Fruit fly (Drosophila melanogaster) whole organism, embryonic: ENCODE data around the gene ps.

Source experiments
- Abd-B ChIP-seq: fragments of 200-800 bp; sonication (Bioruptor generic); optimal IDR thresholded peaks from 2 replicates; lab custom pipeline; 2018; ENCODE audit warnings: missing biosample characterization, mild to moderate bottlenecking, missing genetic modification characterization, moderate library complexity
- Blimp-1 ChIP-seq: fragments of 200-800 bp; sonication (Bioruptor generic); optimal IDR thresholded peaks from 3 replicates; lab custom pipeline; 2018; ENCODE audit warnings: missing biosample characterization, missing genetic modification characterization, mild to moderate bottlenecking, moderate library complexity, missing genetic modification reagents
- CG12744 ChIP-seq: fragments of 200-800 bp; sonication (Bioruptor generic); optimal IDR thresholded peaks from 2 replicates; lab custom pipeline; 2016; ENCODE audit warnings: missing biosample characterization, missing genetic modification characterization
- CG12942 ChIP-seq: fragments of 200-800 bp; sonication (Bioruptor generic); optimal IDR thresholded peaks from 3 replicates; lab custom pipeline; 2016; ENCODE audit warnings: missing biosample characterization, missing genetic modification characterization
- CG13624 ChIP-seq: fragments of 200-800 bp; sonication (Bioruptor generic); optimal IDR thresholded peaks from 2 replicates; lab custom pipeline; 2016; ENCODE audit warnings: missing biosample characterization, missing genetic modification characterization
- CG13775 ChIP-seq: fragments of 200-800 bp; sonication (Bioruptor generic); optimal IDR thresholded peaks from 3 replicates; lab custom pipeline; 2017; ENCODE audit warnings: missing biosample characterization, mild to moderate bottlenecking, missing genetic modification characterization
- CG17802 ChIP-seq: fragments of 200-800 bp; sonication (Bioruptor generic); optimal IDR thresholded peaks from 2 replicates; lab custom pipeline; 2018; ENCODE audit warnings: missing biosample characterization, mild to moderate bottlenecking, missing genetic modification characterization, moderate library complexity
- CG1792 ChIP-seq: fragments of 200-800 bp; sonication (Bioruptor generic); optimal IDR thresholded peaks from 2 replicates; lab custom pipeline; 2016; ENCODE audit warnings: missing biosample characterization, missing genetic modification characterization
- CG2116 ChIP-seq: fragments of 200-800 bp; sonication (Bioruptor generic); optimal IDR thresholded peaks from 3 replicates; lab custom pipeline; 2018; ENCODE audit warnings: missing biosample characterization, mild to moderate bottlenecking, missing genetic modification characterization
- CG33557 ChIP-seq: fragments of 200-800 bp; sonication (Bioruptor generic); optimal IDR thresholded peaks from 2 replicates; lab custom pipeline; 2019; ENCODE audit warnings: missing biosample characterization, mild to moderate bottlenecking, missing genetic modification characterization, moderate library complexity
- CG43689 ChIP-seq: fragments of 200-800 bp; sonication (Bioruptor generic); IDR thresholded peaks from 2 replicates; pipeline ENCODE4 v1.3.6; 2022; ENCODE audit warnings: missing biosample characterization, missing genetic modification characterization
- CG7372 ChIP-seq: fragments of 200-800 bp; sonication (Bioruptor generic); IDR thresholded peaks from 2 replicates; pipeline ENCODE4 v1.3.6; 2022; ENCODE audit warnings: missing biosample characterization, missing genetic modification characterization
- CG7963 ChIP-seq: fragments of 200-800 bp; sonication (Bioruptor generic); IDR thresholded peaks from 3 replicates; pipeline ENCODE4 v1.3.6; 2022; ENCODE audit warnings: missing biosample characterization, missing genetic modification characterization; ENCODE audit not compliant: partially characterized antibody
- CG7987 ChIP-seq: fragments of 200-800 bp; sonication (Bioruptor generic); optimal IDR thresholded peaks from 2 replicates; lab custom pipeline; 2018; ENCODE audit warnings: missing biosample characterization, mild to moderate bottlenecking, missing genetic modification characterization, moderate library complexity
- Chrac-16 ChIP-seq: fragments of 200-800 bp; sonication (Bioruptor generic); optimal IDR thresholded peaks from 3 replicates; lab custom pipeline; 2016; ENCODE audit warnings: missing biosample characterization, missing genetic modification characterization
- CrebB ChIP-seq: fragments of 200-800 bp; sonication (Bioruptor generic); optimal IDR thresholded peaks from 3 replicates; lab custom pipeline; 2018; ENCODE audit warnings: missing biosample characterization, mild to moderate bottlenecking, missing genetic modification characterization
- D19A ChIP-seq: fragments of 200-800 bp; optimal IDR thresholded peaks from 3 replicates; lab custom pipeline; 2019; ENCODE audit warnings: missing biosample characterization, mild to moderate bottlenecking, missing genetic modification characterization, moderate library complexity
- HLH4C ChIP-seq: fragments of 200-800 bp; sonication (Bioruptor generic); IDR thresholded peaks from 3 replicates; pipeline ENCODE4 v1.3.6; 2022; ENCODE audit warnings: missing biosample characterization, missing genetic modification characterization; ENCODE audit not compliant: partially characterized antibody
- Med ChIP-seq: fragments of 200-800 bp; sonication (Bioruptor generic); peaks from one replicate; lab custom pipeline; 2016; ENCODE audit warnings: missing biosample characterization, missing genetic modification characterization, mild to moderate bottlenecking, inconsistent platforms, moderate library complexity
- NC2β ChIP-seq: fragments of 200-800 bp; sonication (Bioruptor generic); optimal IDR thresholded peaks from 2 replicates; lab custom pipeline; 2016; ENCODE audit warnings: missing biosample characterization, missing genetic modification characterization
- NFAT ChIP-seq: fragments of 200-800 bp; sonication (Bioruptor generic); IDR thresholded peaks from 2 replicates; pipeline ENCODE4 v1.3.6; 2022; ENCODE audit warnings: missing biosample characterization, missing genetic modification characterization
- Rx ChIP-seq: fragments of 200-800 bp; sonication (Bioruptor generic); IDR thresholded peaks from 2 replicates; pipeline ENCODE4 v1.3.6; 2022; ENCODE audit warnings: missing biosample characterization, missing genetic modification characterization
- Scr ChIP-seq: fragments of 200-800 bp; sonication (Bioruptor generic); IDR thresholded peaks from 2 replicates; pipeline ENCODE4 v1.3.6; 2022; ENCODE audit warnings: missing biosample characterization, missing genetic modification characterization; ENCODE audit not compliant: partially characterized antibody
- Sin3A ChIP-seq: fragments of >200 bp; optimal IDR thresholded peaks from 2 replicates; lab custom pipeline; 2018
- Six4 ChIP-seq: fragments of 200-800 bp; sonication (Bioruptor generic); optimal IDR thresholded peaks from 2 replicates; lab custom pipeline; 2016; ENCODE audit warnings: missing biosample characterization, missing genetic modification characterization
- Sox100B ChIP-seq: fragments of 200-800 bp; sonication (Bioruptor generic); optimal IDR thresholded peaks from 3 replicates; lab custom pipeline; 2018; ENCODE audit warnings: missing biosample characterization, mild to moderate bottlenecking, missing genetic modification characterization
- Sry-δ ChIP-seq: fragments of 200-800 bp; sonication (Bioruptor generic); optimal IDR thresholded peaks from 2 replicates; lab custom pipeline; 2016; ENCODE audit warnings: missing biosample characterization, missing genetic modification characterization
- Trl ChIP-seq, 3 experiments: fragments of >200 bp in 2 of 3; fragments of 200-800 bp in 1 of 3; sonication (Bioruptor generic) in 1 of 3; optimal IDR thresholded peaks; 2 replicates in 1 of 3; 3 replicates in 2 of 3; lab custom pipeline; 2016 to 2017; ENCODE audit warnings: missing biosample characterization in 1 of 3, missing genetic modification characterization in 1 of 3
- amos ChIP-seq: fragments of 200-800 bp; sonication (Bioruptor generic); IDR thresholded peaks from 2 replicates; pipeline ENCODE4 v1.3.6; 2022; ENCODE audit warnings: missing biosample characterization, missing genetic modification characterization; ENCODE audit not compliant: partially characterized antibody
- ara ChIP-seq: fragments of 200-800 bp; sonication (Bioruptor generic); IDR thresholded peaks from 2 replicates; pipeline ENCODE4 v1.3.6; 2022; ENCODE audit warnings: missing biosample characterization, missing genetic modification characterization
- cas ChIP-seq: fragments of 200-800 bp; sonication (Bioruptor generic); IDR thresholded peaks from 2 replicates; pipeline ENCODE4 v1.3.6; 2022; ENCODE audit warnings: missing biosample characterization, missing genetic modification characterization
- caup ChIP-seq: fragments of 200-800 bp; sonication (Bioruptor generic); optimal IDR thresholded peaks from 3 replicates; lab custom pipeline; 2017; ENCODE audit warnings: missing biosample characterization, mild to moderate bottlenecking, missing genetic modification characterization, moderate library complexity; ENCODE audit not compliant: severe bottlenecking
- da ChIP-seq: fragments of 200-800 bp; sonication (Bioruptor generic); optimal IDR thresholded peaks from 2 replicates; lab custom pipeline; 2016; ENCODE audit warnings: missing biosample characterization, missing genetic modification characterization
- dan ChIP-seq: fragments of 200-800 bp; sonication (Bioruptor generic); IDR thresholded peaks from 2 replicates; pipeline ENCODE4 v1.3.6; 2022; ENCODE audit warnings: missing biosample characterization, missing genetic modification characterization
- danr ChIP-seq: fragments of 200-800 bp; sonication (Bioruptor generic); IDR thresholded peaks from 2 replicates; pipeline ENCODE4 v1.3.6; 2022; ENCODE audit warnings: missing biosample characterization, missing genetic modification characterization
- grn ChIP-seq: fragments of 200-800 bp; sonication (Bioruptor generic); optimal IDR thresholded peaks from 3 replicates; lab custom pipeline; 2017; ENCODE audit warnings: missing biosample characterization, missing genetic modification characterization
- gro ChIP-seq: fragments of 200-800 bp; sonication (Bioruptor generic); optimal IDR thresholded peaks from 2 replicates; lab custom pipeline; 2016; ENCODE audit warnings: missing biosample characterization, missing genetic modification characterization
- kah ChIP-seq: fragments of 200-800 bp; sonication (Bioruptor generic); optimal IDR thresholded peaks from 2 replicates; lab custom pipeline; 2018; ENCODE audit warnings: missing biosample characterization, mild to moderate bottlenecking, missing genetic modification characterization
- luna ChIP-seq: fragments of 200-800 bp; sonication (Bioruptor generic); optimal IDR thresholded peaks from 2 replicates; lab custom pipeline; 2016; ENCODE audit warnings: missing biosample characterization, missing genetic modification characterization
- mirr ChIP-seq: fragments of 200-800 bp; sonication (Bioruptor generic); optimal IDR thresholded peaks from 3 replicates; lab custom pipeline; 2018; ENCODE audit warnings: missing biosample characterization, mild to moderate bottlenecking, missing genetic modification characterization
- odd ChIP-seq: fragments of 200-800 bp; sonication (Bioruptor generic); optimal IDR thresholded peaks from 2 replicates; lab custom pipeline; 2017; ENCODE audit warnings: missing biosample characterization, mild to moderate bottlenecking, missing genetic modification characterization
- p53 ChIP-seq: fragments of 200-800 bp; sonication (Bioruptor generic); optimal IDR thresholded peaks from 2 replicates; lab custom pipeline; 2016; ENCODE audit warnings: missing biosample characterization, missing genetic modification characterization
- run ChIP-seq: fragments of 200-800 bp; sonication (Bioruptor generic); optimal IDR thresholded peaks from 3 replicates; lab custom pipeline; 2018; ENCODE audit warnings: missing biosample characterization, mild to moderate bottlenecking, missing genetic modification characterization
- schlank ChIP-seq: fragments of 200-800 bp; sonication (Bioruptor generic); optimal IDR thresholded peaks from 2 replicates; lab custom pipeline; 2018; ENCODE audit warnings: missing biosample characterization, mild to moderate bottlenecking, missing genetic modification characterization
- sug ChIP-seq: fragments of 200-800 bp; optimal IDR thresholded peaks from 2 replicates; lab custom pipeline; 2019; ENCODE audit warnings: missing biosample characterization, mild to moderate bottlenecking, missing genetic modification characterization, moderate library complexity
- unpg ChIP-seq: fragments of 200-800 bp; sonication (Bioruptor generic); optimal IDR thresholded peaks from 3 replicates; lab custom pipeline; 2018; ENCODE audit warnings: missing biosample characterization, mild to moderate bottlenecking, missing genetic modification characterization, moderate library complexity
- usp ChIP-seq: fragments of >200 bp; optimal IDR thresholded peaks from 2 replicates; lab custom pipeline; 2017; ENCODE audit warnings: missing biosample characterization, missing genetic modification characterization
- wek ChIP-seq: fragments of 200-800 bp; sonication (Bioruptor generic); optimal IDR thresholded peaks from 3 replicates; lab custom pipeline; 2018; ENCODE audit warnings: missing biosample characterization, mild to moderate bottlenecking, missing genetic modification characterization, moderate library complexity
- yki ChIP-seq: fragments of >200 bp; optimal IDR thresholded peaks from 3 replicates; lab custom pipeline; 2018

ps gene

DNA sequence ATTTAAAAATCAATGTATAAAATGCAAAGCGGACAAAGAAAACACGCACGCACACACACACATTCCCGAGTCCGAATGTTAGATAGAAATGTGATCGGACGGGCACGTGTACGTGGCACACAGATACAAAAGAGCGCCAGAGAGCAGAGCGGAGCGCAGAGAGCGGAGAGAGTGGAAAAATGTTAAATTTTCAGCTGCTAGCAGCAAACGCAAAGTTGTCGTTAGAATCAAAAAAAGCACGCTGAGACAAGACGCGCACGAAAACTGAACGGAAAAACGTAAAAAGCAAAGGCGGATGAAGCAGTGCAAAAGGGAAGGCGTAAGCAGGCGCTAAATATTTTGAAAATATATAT is 1.5 kb downstream of the ps start (continued):
- TF ChIP-seq NC2β (GFP tag; lab: Kevin White, UChicago) (peak; percentile 31), da (no peak), CrebB (tag; lab: Kevin White, UChicago) (peak; percentile 16), amos (GFP tag; lab: Robert Waterston, UW) (no peak), dan (GFP tag; lab: Robert Waterston, UW) (no peak), Rx (GFP tag; lab: Robert Waterston, UW) (no peak), kah (GFP tag; lab: Kevin White, UChicago) (peak; percentile 79), CG7987 (GFP tag; lab: Kevin White, UChicago) (peak; percentile 28), mirr (GFP tag; lab: Kevin White, UChicago) (peak; percentile 77), p53 (no peak), CG13624 (peak; percentile 34), CG1792 (GFP tag; lab: Kevin White, UChicago) (peak; percentile 16), CG7963 (GFP tag; lab: Robert Waterston, UW) (no peak)
- TF ChIP-seq, all 482 proteins: peak for 64

DNA sequence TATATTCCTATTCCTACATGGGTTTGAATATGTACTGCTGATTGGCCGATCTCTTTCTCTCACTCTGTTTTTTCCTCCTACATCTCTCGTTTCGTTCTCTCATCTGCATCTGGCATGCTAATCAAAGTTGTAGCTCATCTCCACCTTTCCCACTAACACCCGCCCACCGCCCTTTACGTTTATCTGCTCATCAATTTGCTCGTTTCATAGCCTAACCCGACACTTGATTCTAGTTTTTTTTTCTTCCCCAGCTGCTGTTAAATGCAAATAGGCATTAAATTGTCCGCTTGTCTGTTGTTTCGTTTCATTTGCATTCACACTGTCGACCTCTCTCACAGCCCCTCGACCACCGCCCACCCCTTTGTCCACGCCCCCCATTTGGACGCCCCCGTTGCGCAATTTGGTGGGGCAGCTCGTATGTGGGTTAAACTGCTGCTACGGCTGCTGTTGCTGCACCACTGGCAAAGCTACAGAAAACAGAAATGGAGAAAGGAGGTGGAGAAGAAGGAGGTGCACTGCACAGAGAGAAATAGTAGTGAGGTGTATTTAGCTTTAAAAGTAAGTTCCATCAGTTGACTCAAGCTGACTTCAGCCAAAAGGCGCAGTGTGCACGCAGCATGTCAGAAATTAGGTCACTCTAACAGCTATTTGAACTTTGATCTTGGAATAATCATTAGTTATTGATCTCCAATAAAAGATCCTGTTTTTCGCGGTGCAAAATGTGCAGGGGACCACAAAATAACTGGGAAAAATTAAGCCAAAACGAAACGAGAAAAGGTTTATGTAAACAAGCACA is 2.9 kb downstream of the ps start:
- TF ChIP-seq CG7372 (GFP tag; lab: Robert Waterston, UW) (no peak), Med (peak; percentile 74), usp (GFP tag; lab: Kevin White, UChicago) (no peak), grn (GFP tag; lab: Kevin White, UChicago) (no peak), sug (tag; lab: Kevin White, UChicago) (no peak), Scr (GFP tag; lab: Robert Waterston, UW) (no peak), Trl (optimal IDR thresholded peaks at IDR 0.05; lab: Kevin White, UChicago) (peak; percentile 7 to 17), Trl (GFP tag; optimal IDR thresholded peaks at IDR 0.05; lab: Kevin White, UChicago) (no peak), yki (no peak), Six4 (GFP tag; lab: Kevin White, UChicago) (no peak), Sry-δ (GFP tag; lab: Kevin White, UChicago) (no peak), run (tag; lab: Kevin White, UChicago) (no peak), CG17802 (tag; lab: Kevin White, UChicago) (no peak), danr (no peak), CG43689 (no peak), luna (GFP tag; lab: Kevin White, UChicago) (no peak), wek (GFP tag; lab: Kevin White, UChicago) (no peak), ara (no peak), Abd-B (GFP tag; lab: Kevin White, UChicago) (no peak), CG1792 (GFP tag; lab: Kevin White, UChicago) (no peak), Sin3A (lab: Kevin White, UChicago) (no peak), CG2116 (no peak), CG13775 (GFP tag; lab: Kevin White, UChicago) (no peak), unpg (no peak), Sox100B (GFP tag; lab: Kevin White, UChicago) (no peak), schlank (tag; lab: Kevin White, UChicago) (no peak), odd (GFP tag; lab: Kevin White, UChicago) (no peak), caup (no peak), CG12744 (GFP tag; lab: Kevin White, UChicago) (no peak), Chrac-16 (GFP tag; lab: Kevin White, UChicago) (no peak), gro (no peak), D19A (tag; lab: Kevin White, UChicago) (no peak), HLH4C (GFP tag; lab: Robert Waterston, UW) (no peak; the same call in 2 of the 3 replicates), Blimp-1 (peak; percentile 17), CG12942 (GFP tag; lab: Kevin White, UChicago) (no peak), cas (no peak), CG33557 (GFP tag; lab: Kevin White, UChicago) (no peak), NFAT (no peak)
